Fruit fly (Drosophila melanogaster) whole organism, adult: ENCODE measurements around the gene Cap-D2.

ENCODE experiments used
- CG11617 ChIP-seq: fragments of 200-800 bp; sonication (Bioruptor generic); optimal IDR thresholded peaks from 2 replicates; lab custom pipeline; 2017; ENCODE audit warnings: mild to moderate bottlenecking, missing biosample characterization, missing genetic modification reagents, missing genetic modification characterization
- CG12768 ChIP-seq: fragments of 200-800 bp; sonication (Bioruptor generic); optimal IDR thresholded peaks from 2 replicates; lab custom pipeline; 2017; ENCODE audit warnings: missing biosample characterization, missing genetic modification characterization, mild to moderate bottlenecking, moderate library complexity, missing genetic modification reagents
- CG14711 ChIP-seq: fragments of 200-800 bp; sonication (Bioruptor generic); optimal IDR thresholded peaks from 2 replicates; lab custom pipeline; 2018; ENCODE audit warnings: missing biosample characterization, mild to moderate bottlenecking, missing genetic modification characterization, moderate library complexity
- CG1620 ChIP-seq: fragments of 200-800 bp; sonication (Bioruptor generic); optimal IDR thresholded peaks from 2 replicates; lab custom pipeline; 2016; ENCODE audit warnings: missing biosample characterization, missing genetic modification characterization
- CG33017 ChIP-seq: fragments of 200-800 bp; sonication (Bioruptor generic); optimal IDR thresholded peaks from 2 replicates; lab custom pipeline; 2018; ENCODE audit warnings: missing biosample characterization, mild to moderate bottlenecking, missing genetic modification characterization, moderate library complexity
- CG5204 ChIP-seq: fragments of 200-800 bp; sonication (Bioruptor generic); optimal IDR thresholded peaks from 2 replicates; lab custom pipeline; 2016; ENCODE audit warnings: missing biosample characterization, missing genetic modification characterization
- CG7045 ChIP-seq: fragments of 200-800 bp; sonication (Bioruptor generic); optimal IDR thresholded peaks from 2 replicates; lab custom pipeline; 2017; ENCODE audit warnings: missing biosample characterization, mild to moderate bottlenecking, missing genetic modification characterization
- CG7101 ChIP-seq: fragments of 200-800 bp; sonication (Bioruptor generic); optimal IDR thresholded peaks from 2 replicates; lab custom pipeline; 2018; ENCODE audit warnings: missing biosample characterization, mild to moderate bottlenecking, missing genetic modification characterization, moderate library complexity
- Clk ChIP-seq: fragments of 200-800 bp; sonication (Bioruptor generic); optimal IDR thresholded peaks from 2 replicates; lab custom pipeline; 2017; ENCODE audit warnings: missing biosample characterization, missing genetic modification characterization
- Crg-1 ChIP-seq: fragments of 200-800 bp; sonication (Bioruptor generic); optimal IDR thresholded peaks from 2 replicates; lab custom pipeline; 2016; ENCODE audit warnings: missing biosample characterization, missing genetic modification characterization
- Hr96 ChIP-seq: fragments of 200-800 bp; sonication (Bioruptor generic); optimal IDR thresholded peaks from 2 replicates; lab custom pipeline; 2016; ENCODE audit warnings: missing biosample characterization, missing genetic modification characterization
- Mnt ChIP-seq: fragments of 200-800 bp; sonication (Bioruptor generic); optimal IDR thresholded peaks from 2 replicates; lab custom pipeline; 2016; ENCODE audit warnings: missing biosample characterization, mild to moderate bottlenecking, missing genetic modification characterization
- bab1 ChIP-seq: fragments of 200-800 bp; sonication (Bioruptor generic); optimal IDR thresholded peaks from 3 replicates; lab custom pipeline; 2019; ENCODE audit warnings: missing biosample characterization, mild to moderate bottlenecking, missing genetic modification characterization, moderate library complexity
- cic ChIP-seq: fragments of 200-800 bp; sonication (Bioruptor generic); optimal IDR thresholded peaks from 2 replicates; lab custom pipeline; 2017; ENCODE audit warnings: missing biosample characterization, mild to moderate bottlenecking, missing genetic modification characterization, moderate library complexity
- cnc ChIP-seq, 2 experiments: fragments of >200 bp; optimal IDR thresholded peaks; 2 replicates each; lab custom pipeline; 2017
- kay ChIP-seq: fragments of 200-800 bp; sonication (Bioruptor generic); peaks from one replicate; lab custom pipeline; 2016; ENCODE audit warnings: missing biosample characterization, missing genetic modification characterization, borderline replicate concordance
- ovo ChIP-seq: fragments of 200-800 bp; sonication (Bioruptor generic); optimal IDR thresholded peaks from 2 replicates; lab custom pipeline; 2016; ENCODE audit warnings: missing biosample characterization, missing genetic modification characterization
- pad ChIP-seq: fragments of 200-800 bp; sonication (Bioruptor generic); optimal IDR thresholded peaks from 3 replicates; lab custom pipeline; 2017; ENCODE audit warnings: missing biosample characterization, missing genetic modification characterization, mild to moderate bottlenecking, moderate library complexity, missing genetic modification reagents
- tj ChIP-seq: fragments of 200-800 bp; sonication (Bioruptor generic); optimal IDR thresholded peaks from 3 replicates; lab custom pipeline; 2017; ENCODE audit warnings: missing biosample characterization, mild to moderate bottlenecking, missing genetic modification characterization, moderate library complexity
- toe ChIP-seq: fragments of 200-800 bp; sonication (Bioruptor generic); optimal IDR thresholded peaks from 2 replicates; lab custom pipeline; 2016; ENCODE audit warnings: missing biosample characterization, missing genetic modification characterization

The Cap-D2 gene

dm6 chr3R:29716043-29716781 is 40.8 kb downstream of the Cap-D2 start:
- TF ChIP-seq CG33017 (tag; lab: Kevin White, UChicago), result no peak
- TF ChIP-seq Crg-1, result no peak
- no peak for TF ChIP-seq CG14711
- TF ChIP-seq CG5204 (GFP tag; lab: Kevin White, UChicago), result no peak
- TF ChIP-seq toe (GFP tag; lab: Kevin White, UChicago), result no peak
- no peak for TF ChIP-seq cnc (optimal IDR thresholded peaks at IDR 0.05; lab: Kevin White, UChicago)
- TF ChIP-seq Clk (GFP tag; lab: Kevin White, UChicago), result no peak
- no peak for TF ChIP-seq tj
- TF ChIP-seq Mnt (GFP tag; lab: Kevin White, UChicago), result no peak
- TF ChIP-seq CG12768 (GFP tag; lab: Kevin White, UChicago), result no peak
- TF ChIP-seq CG7101 (tag; lab: Kevin White, UChicago), result no peak
- TF ChIP-seq kay, result no peak
- no peak for TF ChIP-seq CG1620
- TF ChIP-seq CG11617 (GFP tag; lab: Kevin White, UChicago), result no peak
- TF ChIP-seq cic (GFP tag; lab: Kevin White, UChicago), result no peak
- no peak for TF ChIP-seq bab1 (GFP tag; lab: Kevin White, UChicago)
- no peak for TF ChIP-seq CG7045
- TF ChIP-seq Hr96 (GFP tag; lab: Kevin White, UChicago), result no peak

- no peak for TF ChIP-seq Crg-1
- TF ChIP-seq cic (GFP tag; lab: Kevin White, UChicago), result no peak
- no peak for TF ChIP-seq cnc (optimal IDR thresholded peaks at IDR 0.05; lab: Kevin White, UChicago)
- no peak for TF ChIP-seq CG33017 (tag; lab: Kevin White, UChicago)
- peak; percentile 4 for TF ChIP-seq CG1620
- TF ChIP-seq Hr96 (GFP tag; lab: Kevin White, UChicago), result peak; percentile 51
- TF ChIP-seq pad (GFP tag; lab: Kevin White, UChicago), result no peak
- no peak for TF ChIP-seq CG12768 (GFP tag; lab: Kevin White, UChicago)
- TF ChIP-seq CG7101 (tag; lab: Kevin White, UChicago), result no peak
- TF ChIP-seq ovo (GFP tag; lab: Kevin White, UChicago), result no peak
- TF ChIP-seq CG11617 (GFP tag; lab: Kevin White, UChicago), result no peak
- peak; percentile 38 for TF ChIP-seq toe (GFP tag; lab: Kevin White, UChicago)
- no peak for TF ChIP-seq kay
- peak; percentile 26 for TF ChIP-seq tj
- TF ChIP-seq Clk (GFP tag; lab: Kevin White, UChicago), result no peak
- no peak for TF ChIP-seq CG14711
- TF ChIP-seq bab1 (GFP tag; lab: Kevin White, UChicago), result peak; percentile 28
- TF ChIP-seq Mnt (GFP tag; lab: Kevin White, UChicago), result no peak
- TF ChIP-seq CG7045, result peak; percentile 5
- TF ChIP-seq CG5204 (GFP tag; lab: Kevin White, UChicago), result peak; percentile 25
Observed at dm6 chr3R:29716782-29717317, 41.4 kb downstream of the Cap-D2 start, which contains the start of gene Obp99b. TSS of gene Obp99b (minus strand) at chr3R:29716896.

dm6 chr3R:29717519-29717918 is 42.1 kb downstream of the Cap-D2 start:
- TF ChIP-seq CG1620, result no peak
- TF ChIP-seq ovo (GFP tag; lab: Kevin White, UChicago), result no peak
- peak; percentile 61 for TF ChIP-seq CG14711
- no peak for TF ChIP-seq CG5204 (GFP tag; lab: Kevin White, UChicago)
- no peak for TF ChIP-seq toe (GFP tag; lab: Kevin White, UChicago)
- no peak for TF ChIP-seq bab1 (GFP tag; lab: Kevin White, UChicago)
- peak; percentile 9 for TF ChIP-seq pad (GFP tag; lab: Kevin White, UChicago)
- TF ChIP-seq CG7101 (tag; lab: Kevin White, UChicago), result peak; percentile 63
- peak; percentile 35 for TF ChIP-seq Hr96 (GFP tag; lab: Kevin White, UChicago)
- TF ChIP-seq Crg-1, result no peak
- TF ChIP-seq tj, result no peak
- no peak for TF ChIP-seq CG11617 (GFP tag; lab: Kevin White, UChicago)
- TF ChIP-seq Clk (GFP tag; lab: Kevin White, UChicago), result peak; percentile 38
- TF ChIP-seq cnc (optimal IDR thresholded peaks at IDR 0.05; lab: Kevin White, UChicago), result no peak
- peak; percentile 8 for TF ChIP-seq cic (GFP tag; lab: Kevin White, UChicago)
- peak; percentile 49 for TF ChIP-seq CG7045
- TF ChIP-seq CG33017 (tag; lab: Kevin White, UChicago), result peak; percentile 80
- peak; percentile 57 for TF ChIP-seq CG12768 (GFP tag; lab: Kevin White, UChicago)

dm6 chr3R:29718363-29718762 is 42.9 kb downstream of the Cap-D2 start, which contains the start of gene CG15506:
TSS of gene CG15506 (plus strand) at chr3R:29718663.
- TF ChIP-seq CG7045, result no peak
- TF ChIP-seq CG1620, result no peak
- no peak for TF ChIP-seq CG7101 (tag; lab: Kevin White, UChicago)
- no peak for TF ChIP-seq Mnt (GFP tag; lab: Kevin White, UChicago)
- TF ChIP-seq kay, result no peak
- no peak for TF ChIP-seq Crg-1
- TF ChIP-seq ovo (GFP tag; lab: Kevin White, UChicago), result no peak
- TF ChIP-seq Clk (GFP tag; lab: Kevin White, UChicago), result no peak
- TF ChIP-seq Hr96 (GFP tag; lab: Kevin White, UChicago), result no peak
- TF ChIP-seq pad (GFP tag; lab: Kevin White, UChicago), result no peak
- TF ChIP-seq CG12768 (GFP tag; lab: Kevin White, UChicago), result no peak
- no peak for TF ChIP-seq cnc (optimal IDR thresholded peaks at IDR 0.05; lab: Kevin White, UChicago)
- TF ChIP-seq CG33017 (tag; lab: Kevin White, UChicago), result no peak
- no peak for TF ChIP-seq CG5204 (GFP tag; lab: Kevin White, UChicago)
- no peak for TF ChIP-seq cic (GFP tag; lab: Kevin White, UChicago)
- no peak for TF ChIP-seq CG11617 (GFP tag; lab: Kevin White, UChicago)
- no peak for TF ChIP-seq bab1 (GFP tag; lab: Kevin White, UChicago)
- no peak for TF ChIP-seq CG14711
- TF ChIP-seq toe (GFP tag; lab: Kevin White, UChicago), result no peak
- TF ChIP-seq tj, result no peak

dm6 chr3R:29722238-29722637 is 46.8 kb downstream of the Cap-D2 start, which contains the start of gene CG34296:
TSS of gene CG34296 (plus strand) at chr3R:29722538.
- TF ChIP-seq Mnt (GFP tag; lab: Kevin White, UChicago) (no peak), bab1 (GFP tag; lab: Kevin White, UChicago) (no peak), Clk (GFP tag; lab: Kevin White, UChicago) (no peak), CG7045 (no peak), cic (GFP tag; lab: Kevin White, UChicago) (no peak), CG12768 (GFP tag; lab: Kevin White, UChicago) (no peak), cnc (optimal IDR thresholded peaks at IDR 0.05; lab: Kevin White, UChicago) (no peak), CG14711 (no peak), CG7101 (tag; lab: Kevin White, UChicago) (no peak), kay (no peak), CG33017 (tag; lab: Kevin White, UChicago) (no peak), Crg-1 (no peak), tj (no peak), CG1620 (no peak), pad (GFP tag; lab: Kevin White, UChicago) (no peak), CG11617 (GFP tag; lab: Kevin White, UChicago) (no peak), ovo (GFP tag; lab: Kevin White, UChicago) (no peak)
